Fruit fly (Drosophila melanogaster) whole organism, embryonic: ENCODE measurements around the gene CG11791.
A peak's percentile ranks its signal among the peaks of the same experiment; 100 is the strongest.

ENCODE experiments used
- C15 ChIP-seq: fragments of 200-800 bp; sonication (Bioruptor generic); IDR thresholded peaks from 3 replicates; pipeline ENCODE4 v1.3.6; 2022; ENCODE audit warnings: missing biosample characterization, missing genetic modification characterization
- CG10267 ChIP-seq: fragments of 200-800 bp; sonication (Bioruptor generic); optimal IDR thresholded peaks from 2 replicates; lab custom pipeline; 2018; ENCODE audit warnings: missing biosample characterization, mild to moderate bottlenecking, missing genetic modification characterization, moderate library complexity
- CG10274 ChIP-seq: fragments of 200-800 bp; sonication (Bioruptor generic); optimal IDR thresholded peaks from 3 replicates; lab custom pipeline; 2017; ENCODE audit warnings: missing biosample characterization, mild to moderate bottlenecking, missing genetic modification characterization
- CG12659 ChIP-seq: fragments of 200-800 bp; sonication (Bioruptor generic); optimal IDR thresholded peaks from 3 replicates; lab custom pipeline; 2017; ENCODE audit warnings: mild to moderate bottlenecking, missing biosample characterization, missing genetic modification reagents, missing genetic modification characterization
- CG14710 ChIP-seq: fragments of 200-800 bp; sonication (Bioruptor generic); optimal IDR thresholded peaks from 3 replicates; lab custom pipeline; 2019; ENCODE audit warnings: missing biosample characterization, mild to moderate bottlenecking, missing genetic modification characterization, moderate library complexity
- CG15514 ChIP-seq: fragments of 200-800 bp; sonication (Bioruptor generic); optimal IDR thresholded peaks from 3 replicates; lab custom pipeline; 2017; ENCODE audit warnings: missing biosample characterization, missing genetic modification characterization, mild to moderate bottlenecking, moderate library complexity, missing genetic modification reagents
- CG1647 ChIP-seq: fragments of 200-800 bp; sonication (Bioruptor generic); optimal IDR thresholded peaks from 3 replicates; lab custom pipeline; 2016; ENCODE audit warnings: missing biosample characterization, missing genetic modification characterization
- CG18764 ChIP-seq: fragments of 200-800 bp; sonication (Bioruptor generic); optimal IDR thresholded peaks from 3 replicates; lab custom pipeline; 2016; ENCODE audit warnings: missing biosample characterization, missing genetic modification characterization
- CG30020 ChIP-seq: fragments of 200-800 bp; optimal IDR thresholded peaks from 2 replicates; lab custom pipeline; 2019; ENCODE audit warnings: missing biosample characterization, mild to moderate bottlenecking, missing genetic modification characterization, moderate library complexity
- CG33213 ChIP-seq: fragments of 200-800 bp; sonication (Bioruptor generic); optimal IDR thresholded peaks from 3 replicates; lab custom pipeline; 2016; ENCODE audit warnings: missing biosample characterization, missing genetic modification characterization
- CG9437 ChIP-seq: fragments of 200-800 bp; sonication (Bioruptor generic); optimal IDR thresholded peaks from 2 replicates; lab custom pipeline; 2018; ENCODE audit warnings: missing biosample characterization, mild to moderate bottlenecking, missing genetic modification characterization
- CG9797 ChIP-seq: fragments of 200-800 bp; sonication (Bioruptor generic); optimal IDR thresholded peaks from 3 replicates; lab custom pipeline; 2018; ENCODE audit warnings: missing biosample characterization, mild to moderate bottlenecking, missing genetic modification characterization
- D19B ChIP-seq: fragments of 200-800 bp; sonication (Bioruptor generic); optimal IDR thresholded peaks from 2 replicates; lab custom pipeline; 2017; ENCODE audit warnings: missing biosample characterization, mild to moderate bottlenecking, missing genetic modification characterization
- Dll ChIP-seq: fragments of 200-800 bp; sonication (Bioruptor generic); IDR thresholded peaks from 4 replicates; pipeline ENCODE4 v1.3.6; 2022; ENCODE audit warnings: missing biosample characterization, missing genetic modification characterization; ENCODE audit not compliant: partially characterized antibody
- Hr51 ChIP-seq, 2 experiments: fragments of 200-800 bp; sonication (Bioruptor generic); optimal IDR thresholded peaks; 2 replicates in 1 of 2; 3 replicates in 1 of 2; lab custom pipeline; 2016 to 2018; ENCODE audit warnings: missing biosample characterization in 2 of 2, missing genetic modification characterization in 2 of 2, mild to moderate bottlenecking in 1 of 2, moderate library complexity in 1 of 2
- Hsf ChIP-seq: fragments of 200-800 bp; sonication (Bioruptor generic); optimal IDR thresholded peaks from 3 replicates; lab custom pipeline; 2016; ENCODE audit warnings: missing biosample characterization, missing genetic modification characterization
- Med ChIP-seq: fragments of 200-800 bp; sonication (Bioruptor generic); peaks from one replicate; lab custom pipeline; 2016; ENCODE audit warnings: missing biosample characterization, missing genetic modification characterization, mild to moderate bottlenecking, inconsistent platforms, moderate library complexity
- Neu2 ChIP-seq: fragments of 200-800 bp; sonication (Bioruptor generic); optimal IDR thresholded peaks from 3 replicates; lab custom pipeline; 2016; ENCODE audit warnings: missing biosample characterization, missing genetic modification characterization, borderline replicate concordance
- Oli ChIP-seq: fragments of 200-800 bp; sonication (Bioruptor generic); optimal IDR thresholded peaks from 2 replicates; lab custom pipeline; 2018; ENCODE audit warnings: missing biosample characterization, mild to moderate bottlenecking, missing genetic modification characterization, moderate library complexity
- Rfx ChIP-seq: fragments of 200-800 bp; sonication (Bioruptor generic); IDR thresholded peaks from 2 replicates; pipeline ENCODE4 v1.3.6; 2022; ENCODE audit warnings: missing biosample characterization, missing genetic modification characterization
- Six4 ChIP-seq: fragments of 200-800 bp; sonication (Bioruptor generic); optimal IDR thresholded peaks from 2 replicates; lab custom pipeline; 2016; ENCODE audit warnings: missing biosample characterization, missing genetic modification characterization
- Sox100B ChIP-seq: fragments of 200-800 bp; sonication (Bioruptor generic); optimal IDR thresholded peaks from 3 replicates; lab custom pipeline; 2018; ENCODE audit warnings: missing biosample characterization, mild to moderate bottlenecking, missing genetic modification characterization
- Sry-δ ChIP-seq: fragments of 200-800 bp; sonication (Bioruptor generic); optimal IDR thresholded peaks from 2 replicates; lab custom pipeline; 2016; ENCODE audit warnings: missing biosample characterization, missing genetic modification characterization
- Usf ChIP-seq: fragments of 200-800 bp; sonication (Bioruptor generic); optimal IDR thresholded peaks from 2 replicates; lab custom pipeline; 2017; ENCODE audit warnings: missing genotype, missing biosample characterization, missing genetic modification characterization
- ac ChIP-seq: fragments of 200-800 bp; sonication (Bioruptor generic); optimal IDR thresholded peaks from 3 replicates; lab custom pipeline; 2017; ENCODE audit warnings: missing biosample characterization, mild to moderate bottlenecking, missing genetic modification characterization
- al ChIP-seq: fragments of 200-800 bp; sonication (Bioruptor generic); IDR thresholded peaks from 2 replicates; pipeline ENCODE4 v1.3.6; 2022; ENCODE audit warnings: missing biosample characterization, missing genetic modification characterization
- amos ChIP-seq: fragments of 200-800 bp; sonication (Bioruptor generic); IDR thresholded peaks from 2 replicates; pipeline ENCODE4 v1.3.6; 2022; ENCODE audit warnings: missing biosample characterization, missing genetic modification characterization; ENCODE audit not compliant: partially characterized antibody
- bbx ChIP-seq: fragments of 200-800 bp; sonication (Bioruptor generic); IDR thresholded peaks from 2 replicates; pipeline ENCODE4 v1.3.6; 2022; ENCODE audit warnings: missing biosample characterization, missing genetic modification characterization; ENCODE audit not compliant: partially characterized antibody
- eyg ChIP-seq: fragments of 200-800 bp; sonication (Bioruptor generic); optimal IDR thresholded peaks from 3 replicates; lab custom pipeline; 2016; ENCODE audit warnings: missing biosample characterization, missing genetic modification characterization
- gce ChIP-seq: fragments of 200-800 bp; sonication (Bioruptor generic); IDR thresholded peaks from 3 replicates; pipeline ENCODE4 v1.3.6; 2022; ENCODE audit warnings: missing biosample characterization, missing genetic modification characterization
- gt ChIP-seq: fragments of 200-800 bp; sonication (Bioruptor generic); IDR thresholded peaks from 2 replicates; pipeline ENCODE4 v1.3.6; 2022; ENCODE audit warnings: missing biosample characterization, missing genetic modification characterization
- knrl ChIP-seq: fragments of 200-800 bp; sonication (Bioruptor generic); IDR thresholded peaks from 3 replicates; pipeline ENCODE4 v1.3.6; 2022; ENCODE audit warnings: missing biosample characterization, missing genetic modification characterization; ENCODE audit not compliant: partially characterized antibody
- lov ChIP-seq, 2 experiments: fragments of 200-800 bp in 1 of 2; fragments of >200 bp in 1 of 2; sonication (Bioruptor generic) in 1 of 2; IDR thresholded peaks in 1 of 2; optimal IDR thresholded peaks in 1 of 2; 2 replicates in 1 of 2; 3 replicates in 1 of 2; pipeline versions ENCODE4 v1.3.6 to Lab custom; 2017 to 2022; ENCODE audit warnings: missing biosample characterization in 1 of 2, missing genetic modification characterization in 1 of 2
- maf-S ChIP-seq: fragments of 200-800 bp; sonication (Bioruptor generic); optimal IDR thresholded peaks from 2 replicates; lab custom pipeline; 2016; ENCODE audit warnings: missing biosample characterization, missing genetic modification characterization
- mirr ChIP-seq: fragments of 200-800 bp; sonication (Bioruptor generic); optimal IDR thresholded peaks from 3 replicates; lab custom pipeline; 2018; ENCODE audit warnings: missing biosample characterization, mild to moderate bottlenecking, missing genetic modification characterization
- nau ChIP-seq: fragments of 200-800 bp; sonication (Bioruptor generic); optimal IDR thresholded peaks from 3 replicates; lab custom pipeline; 2017; ENCODE audit warnings: missing biosample characterization, mild to moderate bottlenecking, missing genetic modification characterization, missing genetic modification reagents
- nerfin-2 ChIP-seq: fragments of 200-800 bp; sonication (Bioruptor generic); IDR thresholded peaks from 2 replicates; pipeline ENCODE4 v1.3.6; 2022; ENCODE audit warnings: missing biosample characterization, missing genetic modification characterization; ENCODE audit not compliant: partially characterized antibody
- nmo ChIP-seq: fragments of 200-800 bp; sonication (Bioruptor generic); optimal IDR thresholded peaks from 2 replicates; lab custom pipeline; 2018; ENCODE audit warnings: missing biosample characterization, mild to moderate bottlenecking, missing genetic modification characterization, moderate library complexity
- onecut ChIP-seq: fragments of 200-800 bp; sonication (Bioruptor generic); IDR thresholded peaks from 2 replicates; pipeline ENCODE4 v1.3.6; 2022; ENCODE audit warnings: missing biosample characterization, missing genetic modification characterization
- row ChIP-seq: fragments of 200-800 bp; sonication (Bioruptor generic); IDR thresholded peaks from 3 replicates; pipeline ENCODE4 v1.3.6; 2022; ENCODE audit warnings: missing biosample characterization, missing genetic modification characterization
- sens-2 ChIP-seq: fragments of 200-800 bp; sonication (Bioruptor generic); IDR thresholded peaks from 2 replicates; pipeline ENCODE4 v1.3.6; 2022; ENCODE audit warnings: missing biosample characterization, missing genetic modification characterization
- slbo ChIP-seq: fragments of 200-800 bp; sonication (Bioruptor generic); IDR thresholded peaks from 2 replicates; pipeline ENCODE4 v1.3.6; 2022; ENCODE audit warnings: missing biosample characterization, missing genetic modification characterization
- stc ChIP-seq: fragments of 200-800 bp; sonication (Bioruptor generic); IDR thresholded peaks from 2 replicates; pipeline ENCODE4 v1.3.6; 2022; ENCODE audit warnings: missing biosample characterization, missing genetic modification characterization
- stwl ChIP-seq: fragments of 200-800 bp; sonication (Bioruptor generic); optimal IDR thresholded peaks from 3 replicates; lab custom pipeline; 2018; ENCODE audit warnings: missing biosample characterization, mild to moderate bottlenecking, missing genetic modification characterization, moderate library complexity
- tap ChIP-seq: fragments of 200-800 bp; optimal IDR thresholded peaks from 3 replicates; lab custom pipeline; 2019; ENCODE audit warnings: missing biosample characterization, mild to moderate bottlenecking, missing genetic modification characterization, moderate library complexity
- trem ChIP-seq: fragments of 200-800 bp; optimal IDR thresholded peaks from 3 replicates; lab custom pipeline; 2019; ENCODE audit warnings: missing biosample characterization, mild to moderate bottlenecking, missing genetic modification characterization, moderate library complexity
- tup ChIP-seq: fragments of 200-800 bp; sonication (Bioruptor generic); optimal IDR thresholded peaks from 2 replicates; lab custom pipeline; 2016; ENCODE audit warnings: missing biosample characterization, mild to moderate bottlenecking, missing genetic modification characterization, moderate library complexity
- vfl ChIP-seq: fragments of 200-800 bp; sonication (Bioruptor generic); optimal IDR thresholded peaks from 2 replicates; lab custom pipeline; 2016; ENCODE audit warnings: missing biosample characterization, missing genetic modification characterization

Gene CG11791

dm6 chr3R:25064907-25065841, 15.8 kb downstream of the CG11791 start, which contains the start of the genes veli and PQBP1 (continued):
- TF ChIP-seq ac (GFP tag; lab: Kevin White, UChicago) (no peak), CG15514 (GFP tag; lab: Kevin White, UChicago) (no peak), Med (GFP tag; lab: Kevin White, UChicago) (no peak), onecut (GFP tag; lab: Robert Waterston, UW) (peak; percentile 61), Hr51 (GFP tag; optimal IDR thresholded peaks at IDR 0.05; lab: Kevin White, UChicago) (no peak), Six4 (no peak), bbx (GFP tag; lab: Robert Waterston, UW) (peak; percentile 17; the same call in 1 of the 2 replicates), stc (GFP tag; lab: Robert Waterston, UW) (no peak), CG14710 (tag; lab: Kevin White, UChicago) (peak; percentile 50), Hsf (GFP tag; lab: Kevin White, UChicago) (no peak), slbo (GFP tag; lab: Robert Waterston, UW) (no peak), D19B (no peak), nerfin-2 (GFP tag; lab: Robert Waterston, UW) (no peak), nmo (GFP tag; lab: Kevin White, UChicago) (no peak), CG9437 (no peak), mirr (GFP tag; lab: Kevin White, UChicago) (no peak), CG30020 (peak; percentile 50), C15 (no peak), vfl (no peak), gce (no peak), nau (GFP tag; lab: Kevin White, UChicago) (no peak), CG18764 (no peak), CG33213 (GFP tag; lab: Kevin White, UChicago) (no peak), CG10274 (GFP tag; lab: Kevin White, UChicago) (no peak), CG1647 (GFP tag; lab: Kevin White, UChicago) (no peak), Usf (no peak), CG12659 (GFP tag; lab: Kevin White, UChicago) (peak; percentile 37), Dll (GFP tag; lab: Robert Waterston, UW) (peak; percentile 33; the same call in 2 of the 4 replicates), Oli (tag; lab: Kevin White, UChicago) (no peak), Sox100B (no peak), row (GFP tag; lab: Robert Waterston, UW) (peak; percentile 73), Neu2 (GFP tag; lab: Kevin White, UChicago) (no peak), gt (GFP tag; lab: Robert Waterston, UW) (no peak), Rfx (no peak), stwl (tag; lab: Kevin White, UChicago) (peak; percentile 36), CG9797 (peak; percentile 51), tup (GFP tag; lab: Kevin White, UChicago) (no peak), al (no peak), amos (GFP tag; lab: Robert Waterston, UW) (0 out of 2 replicates have a peak, but pooled peaks have one; percentile 18), Sry-δ (GFP tag; lab: Kevin White, UChicago) (no peak), tap (tag; lab: Kevin White, UChicago) (no peak), trem (peak; percentile 85), knrl (no peak), maf-S (no peak), eyg (GFP tag; lab: Kevin White, UChicago) (no peak), CG10267 (tag; lab: Kevin White, UChicago) (peak; percentile 42), lov (optimal IDR thresholded peaks at IDR 0.05; lab: Kevin White, UChicago) (no peak), lov (GFP tag; IDR thresholded peaks at IDR 0.05; lab: Robert Waterston, UW) (no peak), sens-2 (GFP tag; lab: Robert Waterston, UW) (no peak)
